Fruit fly (Drosophila melanogaster) whole organism, embryonic: ENCODE measurements around the gene e.

Experiments
- B-H2 ChIP-seq: fragments of 200-800 bp; sonication (Bioruptor generic); optimal IDR thresholded peaks from 2 replicates; lab custom pipeline; 2018; ENCODE audit warnings: missing biosample characterization, mild to moderate bottlenecking, missing genetic modification characterization
- CG10267 ChIP-seq: fragments of 200-800 bp; sonication (Bioruptor generic); optimal IDR thresholded peaks from 2 replicates; lab custom pipeline; 2018; ENCODE audit warnings: missing biosample characterization, mild to moderate bottlenecking, missing genetic modification characterization, moderate library complexity
- CG11247 ChIP-seq: fragments of 200-800 bp; sonication (Bioruptor generic); IDR thresholded peaks from 2 replicates; pipeline ENCODE4 v1.3.6; 2022; ENCODE audit warnings: missing biosample characterization, missing genetic modification characterization
- CG11504 ChIP-seq: fragments of 200-800 bp; sonication (Bioruptor generic); optimal IDR thresholded peaks from 3 replicates; lab custom pipeline; 2019; ENCODE audit warnings: missing biosample characterization, mild to moderate bottlenecking, missing genetic modification characterization, moderate library complexity
- CG14710 ChIP-seq: fragments of 200-800 bp; sonication (Bioruptor generic); optimal IDR thresholded peaks from 3 replicates; lab custom pipeline; 2019; ENCODE audit warnings: missing biosample characterization, mild to moderate bottlenecking, missing genetic modification characterization, moderate library complexity
- CG15011 ChIP-seq: fragments of 200-800 bp; sonication (Bioruptor generic); optimal IDR thresholded peaks from 3 replicates; lab custom pipeline; 2018; ENCODE audit warnings: missing biosample characterization, mild to moderate bottlenecking, missing genetic modification characterization
- CG1603 ChIP-seq: fragments of 200-800 bp; sonication (Bioruptor generic); optimal IDR thresholded peaks from 2 replicates; lab custom pipeline; 2019; ENCODE audit warnings: missing biosample characterization, mild to moderate bottlenecking, missing genetic modification characterization, moderate library complexity
- CG16779 ChIP-seq: fragments of 200-800 bp; sonication (Bioruptor generic); IDR thresholded peaks from 2 replicates; pipeline ENCODE4 v1.3.6; 2022; ENCODE audit warnings: missing biosample characterization, missing genetic modification characterization
- CG2199 ChIP-seq: fragments of 200-800 bp; sonication (Bioruptor generic); IDR thresholded peaks from 3 replicates; pipeline ENCODE4 v1.3.6; 2022; ENCODE audit warnings: missing biosample characterization, missing genetic modification characterization
- CG2712 ChIP-seq: fragments of 200-800 bp; optimal IDR thresholded peaks from 3 replicates; lab custom pipeline; 2019; ENCODE audit warnings: missing biosample characterization, mild to moderate bottlenecking, missing genetic modification characterization, moderate library complexity
- CG30431 ChIP-seq: fragments of 200-800 bp; sonication (Bioruptor generic); optimal IDR thresholded peaks from 2 replicates; lab custom pipeline; 2017; ENCODE audit warnings: missing biosample characterization, missing genetic modification characterization
- CG7745 ChIP-seq: fragments of 200-800 bp; sonication (Bioruptor generic); optimal IDR thresholded peaks from 2 replicates; lab custom pipeline; 2018; ENCODE audit warnings: missing biosample characterization, mild to moderate bottlenecking, missing genetic modification characterization, moderate library complexity
- CG7839 ChIP-seq: fragments of 200-800 bp; sonication (Bioruptor generic); optimal IDR thresholded peaks from 3 replicates; lab custom pipeline; 2018; ENCODE audit warnings: missing biosample characterization, mild to moderate bottlenecking, missing genetic modification characterization, moderate library complexity
- CG8359 ChIP-seq: fragments of 200-800 bp; sonication (Bioruptor generic); optimal IDR thresholded peaks from 2 replicates; lab custom pipeline; 2017; ENCODE audit warnings: missing biosample characterization, mild to moderate bottlenecking, missing genetic modification characterization, borderline replicate concordance
- CG9609 ChIP-seq: fragments of 200-800 bp; sonication (Bioruptor generic); optimal IDR thresholded peaks from 3 replicates; lab custom pipeline; 2016; ENCODE audit warnings: missing biosample characterization, missing genetic modification characterization
- CG9876 ChIP-seq: fragments of 200-800 bp; sonication (Bioruptor generic); optimal IDR thresholded peaks from 2 replicates; lab custom pipeline; 2016; ENCODE audit warnings: missing biosample characterization, missing genetic modification characterization
- Camta ChIP-seq: fragments of 200-800 bp; sonication (Bioruptor generic); optimal IDR thresholded peaks from 2 replicates; lab custom pipeline; 2016; ENCODE audit warnings: missing biosample characterization, missing genetic modification characterization
- CkIIα-i1 ChIP-seq: fragments of 200-800 bp; sonication (Bioruptor generic); IDR thresholded peaks from 2 replicates; pipeline ENCODE4 v1.3.6; 2022; ENCODE audit warnings: missing biosample characterization, missing genetic modification characterization
- D ChIP-seq, 2 experiments: fragments of 200-800 bp in 1 of 2; fragments of >200 bp in 1 of 2; sonication (Bioruptor generic) in 1 of 2; optimal IDR thresholded peaks; 2 replicates in 1 of 2; 3 replicates in 1 of 2; lab custom pipeline; 2017; ENCODE audit warnings: mild to moderate bottlenecking in 1 of 2, missing biosample characterization in 1 of 2, missing genetic modification characterization in 1 of 2, missing genetic modification reagents in 1 of 2
- Dbx ChIP-seq: fragments of 200-800 bp; sonication (Bioruptor generic); IDR thresholded peaks from 3 replicates; pipeline ENCODE4 v1.3.6; 2022; ENCODE audit warnings: missing biosample characterization, missing genetic modification characterization
- Doc3 ChIP-seq: fragments of 200-800 bp; sonication (Bioruptor generic); IDR thresholded peaks from 3 replicates; pipeline ENCODE4 v1.3.6; 2022; ENCODE audit warnings: missing biosample characterization, missing genetic modification characterization; ENCODE audit not compliant: partially characterized antibody
- E2f1 ChIP-seq: fragments of 200-800 bp; sonication (Bioruptor generic); IDR thresholded peaks from 2 replicates; pipeline ENCODE4 v1.3.6; 2022; ENCODE audit warnings: missing biosample characterization, missing genetic modification characterization
- Hey ChIP-seq: fragments of 200-800 bp; sonication (Bioruptor generic); optimal IDR thresholded peaks from 3 replicates; lab custom pipeline; 2018; ENCODE audit warnings: missing biosample characterization, mild to moderate bottlenecking, missing genetic modification characterization
- Hmx ChIP-seq: fragments of 200-800 bp; sonication (Bioruptor generic); optimal IDR thresholded peaks from 2 replicates; lab custom pipeline; 2016; ENCODE audit warnings: missing biosample characterization, missing genetic modification characterization
- Hr51 ChIP-seq, 2 experiments: fragments of 200-800 bp; sonication (Bioruptor generic); optimal IDR thresholded peaks; 2 replicates in 1 of 2; 3 replicates in 1 of 2; lab custom pipeline; 2016 to 2018; ENCODE audit warnings: missing biosample characterization in 2 of 2, missing genetic modification characterization in 2 of 2, mild to moderate bottlenecking in 1 of 2, moderate library complexity in 1 of 2
- Lpt ChIP-seq: fragments of >200 bp; optimal IDR thresholded peaks from 2 replicates; lab custom pipeline; 2018; ENCODE audit warnings: missing biosample characterization, missing genetic modification characterization
- Mad ChIP-seq: fragments of 200-800 bp; sonication (Bioruptor generic); optimal IDR thresholded peaks from 2 replicates; lab custom pipeline; 2016; ENCODE audit warnings: missing biosample characterization, missing genetic modification characterization
- Oli ChIP-seq: fragments of 200-800 bp; sonication (Bioruptor generic); optimal IDR thresholded peaks from 2 replicates; lab custom pipeline; 2018; ENCODE audit warnings: missing biosample characterization, mild to moderate bottlenecking, missing genetic modification characterization, moderate library complexity
- Taf1 ChIP-seq: fragments of 200-800 bp; sonication (Bioruptor generic); IDR thresholded peaks from 2 replicates; pipeline ENCODE4 v1.3.6; 2022; ENCODE audit warnings: missing biosample characterization, missing genetic modification characterization
- Tbp ChIP-seq: fragments of >200 bp; optimal IDR thresholded peaks from 2 replicates; lab custom pipeline; 2018; ENCODE audit warnings: missing biosample characterization, missing genetic modification characterization
- ap ChIP-seq: fragments of 200-800 bp; sonication (Bioruptor generic); IDR thresholded peaks from 2 replicates; pipeline ENCODE4 v1.3.6; 2022; ENCODE audit warnings: missing biosample characterization, missing genetic modification characterization
- dmrt11E ChIP-seq: fragments of 200-800 bp; sonication (Bioruptor generic); optimal IDR thresholded peaks from 3 replicates; lab custom pipeline; 2018; ENCODE audit warnings: missing biosample characterization, mild to moderate bottlenecking, missing genetic modification characterization, moderate library complexity
- eve ChIP-seq, 2 experiments: fragments of >200 bp; optimal IDR thresholded peaks; 2 replicates each; lab custom pipeline; 2017; ENCODE audit warnings: missing biosample characterization in 2 of 2, missing genetic modification characterization in 2 of 2
- fd3F ChIP-seq: fragments of 200-800 bp; sonication (Bioruptor generic); optimal IDR thresholded peaks from 2 replicates; lab custom pipeline; 2018; ENCODE audit warnings: missing biosample characterization, mild to moderate bottlenecking, missing genetic modification characterization, moderate library complexity
- fd64A ChIP-seq: fragments of 200-800 bp; sonication (Bioruptor generic); optimal IDR thresholded peaks from 3 replicates; lab custom pipeline; 2018; ENCODE audit warnings: missing biosample characterization, mild to moderate bottlenecking, missing genetic modification characterization
- gro ChIP-seq: fragments of 200-800 bp; sonication (Bioruptor generic); optimal IDR thresholded peaks from 2 replicates; lab custom pipeline; 2016; ENCODE audit warnings: missing biosample characterization, missing genetic modification characterization
- inv ChIP-seq: fragments of 200-800 bp; sonication (Bioruptor generic); IDR thresholded peaks from 2 replicates; pipeline ENCODE4 v1.3.6; 2022; ENCODE audit warnings: missing biosample characterization, missing genetic modification characterization; ENCODE audit not compliant: partially characterized antibody
- mam ChIP-seq: fragments of 200-800 bp; sonication (Bioruptor generic); optimal IDR thresholded peaks from 3 replicates; lab custom pipeline; 2016; ENCODE audit warnings: missing biosample characterization, missing genetic modification characterization
- pum ChIP-seq: fragments of 200-800 bp; sonication (Bioruptor generic); optimal IDR thresholded peaks from 2 replicates; lab custom pipeline; 2016; ENCODE audit warnings: missing biosample characterization, missing genetic modification characterization
- sens ChIP-seq: fragments of 200-800 bp; sonication (Bioruptor generic); peaks from one replicate; lab custom pipeline; 2016; ENCODE audit warnings: missing biosample characterization, missing genetic modification characterization
- sens-2 ChIP-seq: fragments of 200-800 bp; sonication (Bioruptor generic); IDR thresholded peaks from 2 replicates; pipeline ENCODE4 v1.3.6; 2022; ENCODE audit warnings: missing biosample characterization, missing genetic modification characterization
- seq ChIP-seq: fragments of 200-800 bp; sonication (Bioruptor generic); IDR thresholded peaks from 2 replicates; pipeline ENCODE4 v1.3.6; 2022; ENCODE audit warnings: missing biosample characterization, missing genetic modification characterization
- so ChIP-seq: fragments of 200-800 bp; sonication (Bioruptor generic); IDR thresholded peaks from 3 replicates; pipeline ENCODE4 v1.3.6; 2022; ENCODE audit warnings: missing biosample characterization, missing genetic modification characterization
- ssp ChIP-seq: fragments of 200-800 bp; sonication (Bioruptor generic); IDR thresholded peaks from 2 replicates; pipeline ENCODE4 v1.3.6; 2022; ENCODE audit warnings: missing biosample characterization, missing genetic modification characterization
- tio ChIP-seq: fragments of 200-800 bp; sonication (Bioruptor generic); optimal IDR thresholded peaks from 2 replicates; lab custom pipeline; 2017; ENCODE audit warnings: missing biosample characterization, missing genetic modification characterization, inconsistent platforms
- tll ChIP-seq, 2 experiments: fragments of 200-800 bp in 1 of 2; fragments of >200 bp in 1 of 2; sonication (Bioruptor generic) in 1 of 2; optimal IDR thresholded peaks; 2 replicates each; lab custom pipeline; 2017 to 2019; ENCODE audit warnings: missing biosample characterization in 2 of 2, missing genetic modification characterization in 2 of 2, mild to moderate bottlenecking in 1 of 2, moderate library complexity in 1 of 2
- tna ChIP-seq: fragments of 200-800 bp; sonication (Bioruptor generic); IDR thresholded peaks from 2 replicates; pipeline ENCODE4 v1.3.6; 2022; ENCODE audit warnings: missing biosample characterization, missing genetic modification characterization; ENCODE audit not compliant: partially characterized antibody
- trh ChIP-seq: fragments of 200-800 bp; sonication (Bioruptor generic); optimal IDR thresholded peaks from 2 replicates; lab custom pipeline; 2016; ENCODE audit warnings: missing biosample characterization, missing genetic modification characterization
- tup ChIP-seq: fragments of 200-800 bp; sonication (Bioruptor generic); optimal IDR thresholded peaks from 2 replicates; lab custom pipeline; 2016; ENCODE audit warnings: missing biosample characterization, mild to moderate bottlenecking, missing genetic modification characterization, moderate library complexity

The e gene

dm6 chr3R:21186606-21187393 lies 50.2 kb downstream of the e start (continued):
- TF ChIP-seq Hey (tag; lab: Kevin White, UChicago) (no peak), so (0 out of 3 replicates have a peak, but pooled peaks have one; percentile 10), CG30431 (GFP tag; lab: Kevin White, UChicago) (peak; percentile 20), Camta (GFP tag; lab: Kevin White, UChicago) (no peak), CkIIα-i1 (GFP tag; lab: Robert Waterston, UW) (no peak), CG11247 (GFP tag; lab: Robert Waterston, UW) (no peak), fd64A (GFP tag; lab: Kevin White, UChicago) (no peak), Hmx (GFP tag; lab: Kevin White, UChicago) (no peak), Taf1 (GFP tag; lab: Robert Waterston, UW) (no peak), mam (GFP tag; lab: Kevin White, UChicago) (peak; percentile 0), fd3F (GFP tag; lab: Kevin White, UChicago) (no peak), sens (GFP tag; lab: Kevin White, UChicago) (peak; percentile 76), sens-2 (no peak), CG9876 (GFP tag; lab: Kevin White, UChicago) (no peak), CG15011 (GFP tag; lab: Kevin White, UChicago) (peak; percentile 50), Lpt (GFP tag; lab: Kevin White, UChicago) (no peak), CG8359 (no peak), B-H2 (GFP tag; lab: Kevin White, UChicago) (peak; percentile 1), CG2712 (tag; lab: Kevin White, UChicago) (peak; percentile 8), Hr51 (GFP tag; optimal IDR thresholded peaks at IDR 0.05; lab: Kevin White, UChicago) (peak in 1 of 2 experiments; percentile 51), ap (no peak), CG16779 (no peak), ssp (GFP tag; lab: Robert Waterston, UW) (no peak), dmrt11E (tag; lab: Kevin White, UChicago) (peak; percentile 32), eve (GFP tag; optimal IDR thresholded peaks at IDR 0.05; lab: Kevin White, UChicago) (peak in 1 of 2 experiments; percentile 55), trh (GFP tag; lab: Kevin White, UChicago) (no peak), tna (no peak), Doc3 (GFP tag; lab: Robert Waterston, UW) (no peak), seq (GFP tag; lab: Robert Waterston, UW) (no peak), CG2199 (GFP tag; lab: Robert Waterston, UW) (no peak), CG10267 (peak; percentile 29), tll (GFP tag; optimal IDR thresholded peaks at IDR 0.05; lab: Kevin White, UChicago) (peak; percentile 4 to 37), CG7839 (peak; percentile 50), pum (GFP tag; lab: Kevin White, UChicago) (no peak), CG14710 (tag; lab: Kevin White, UChicago) (peak; percentile 49), CG9609 (GFP tag; lab: Kevin White, UChicago) (no peak), CG11504 (tag; lab: Kevin White, UChicago) (peak; percentile 63), Dbx (peak; percentile 57; the same call in 2 of the 3 replicates), D (optimal IDR thresholded peaks at IDR 0.05; lab: Kevin White, UChicago) (no peak), D (GFP tag; optimal IDR thresholded peaks at IDR 0.05; lab: Kevin White, UChicago) (peak; percentile 51), inv (GFP tag; lab: Robert Waterston, UW) (no peak), CG1603 (tag; lab: Kevin White, UChicago) (no peak), gro (GFP tag; lab: Kevin White, UChicago) (no peak), Tbp (GFP tag; lab: Kevin White, UChicago) (peak; percentile 89), Mad (GFP tag; lab: Kevin White, UChicago) (peak; percentile 29), Oli (tag; lab: Kevin White, UChicago) (peak; percentile 47), tio (GFP tag; lab: Kevin White, UChicago) (peak; percentile 48), tup (GFP tag; lab: Kevin White, UChicago) (no peak), CG7745 (tag; lab: Kevin White, UChicago) (no peak), E2f1 (GFP tag; lab: Robert Waterston, UW) (no peak)
